Fruit fly (Drosophila melanogaster): Measurements from ENCODE around the gene CG7208.

Gene CG7208

DNA sequence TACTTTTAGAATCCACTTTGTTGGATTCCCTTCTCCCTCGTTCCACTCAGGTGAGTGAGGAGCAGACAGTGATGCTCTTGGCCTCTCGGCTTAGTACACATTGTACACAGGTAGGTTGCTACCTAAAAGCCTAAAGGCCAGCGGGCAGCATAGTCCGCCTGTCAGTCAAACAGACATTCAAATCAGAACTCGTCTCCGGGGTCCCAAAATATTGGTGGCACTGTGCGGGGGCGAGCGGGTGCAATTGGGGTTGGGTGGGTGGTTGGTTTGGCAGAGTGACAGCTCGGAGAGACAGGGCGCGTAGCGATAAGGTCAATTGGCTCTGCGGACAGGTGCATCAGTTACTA is 12.3 kb upstream of the CG7208 start:
- TF ChIP-seq CG9437 (GFP tag; optimal IDR thresholded peaks at IDR 0.05), result peak; percentile 64
- TF ChIP-seq CG8290 (GFP tag; optimal IDR thresholded peaks at IDR 0.05), result no peak
- peak in 1 of 2 experiments; percentile 44 for TF ChIP-seq CG8290 (tag; optimal IDR thresholded peaks at IDR 0.05)
- TF ChIP-seq CG9797 (GFP tag; optimal IDR thresholded peaks at IDR 0.05), result no peak
- TF ChIP-seq Med (GFP tag), result peak; percentile 48
- peak; percentile 44; the same call in 3 of the 4 replicates for TF ChIP-seq Gug (GFP tag; IDR thresholded peaks at IDR 0.05)
- no peak for TF ChIP-seq Dek (tag; optimal IDR thresholded peaks at IDR 0.05)
- no peak for TF ChIP-seq Mes4 (GFP tag; optimal IDR thresholded peaks at IDR 0.05)
- TF ChIP-seq Trl (optimal IDR thresholded peaks at IDR 0.05), result peak in 1 of 2 experiments; percentile 18
- no peak for TF ChIP-seq Trl (GFP tag; optimal IDR thresholded peaks at IDR 0.05)
- TF ChIP-seq slbo (GFP tag; IDR thresholded peaks at IDR 0.05), result no peak
- TF ChIP-seq Sin3A (optimal IDR thresholded peaks at IDR 0.05), result no peak
- TF ChIP-seq sr (GFP tag; IDR thresholded peaks at IDR 0.05), result no peak
- peak; percentile 65 for TF ChIP-seq CG12769 (tag; optimal IDR thresholded peaks at IDR 0.05)
- TF ChIP-seq Ets65A (GFP tag), result peak; percentile 19
- peak; percentile 4 for TF ChIP-seq HmgZ (tag; optimal IDR thresholded peaks at IDR 0.05)
- peak; percentile 55 for TF ChIP-seq Sry-β (GFP tag; optimal IDR thresholded peaks at IDR 0.05)

DNA sequence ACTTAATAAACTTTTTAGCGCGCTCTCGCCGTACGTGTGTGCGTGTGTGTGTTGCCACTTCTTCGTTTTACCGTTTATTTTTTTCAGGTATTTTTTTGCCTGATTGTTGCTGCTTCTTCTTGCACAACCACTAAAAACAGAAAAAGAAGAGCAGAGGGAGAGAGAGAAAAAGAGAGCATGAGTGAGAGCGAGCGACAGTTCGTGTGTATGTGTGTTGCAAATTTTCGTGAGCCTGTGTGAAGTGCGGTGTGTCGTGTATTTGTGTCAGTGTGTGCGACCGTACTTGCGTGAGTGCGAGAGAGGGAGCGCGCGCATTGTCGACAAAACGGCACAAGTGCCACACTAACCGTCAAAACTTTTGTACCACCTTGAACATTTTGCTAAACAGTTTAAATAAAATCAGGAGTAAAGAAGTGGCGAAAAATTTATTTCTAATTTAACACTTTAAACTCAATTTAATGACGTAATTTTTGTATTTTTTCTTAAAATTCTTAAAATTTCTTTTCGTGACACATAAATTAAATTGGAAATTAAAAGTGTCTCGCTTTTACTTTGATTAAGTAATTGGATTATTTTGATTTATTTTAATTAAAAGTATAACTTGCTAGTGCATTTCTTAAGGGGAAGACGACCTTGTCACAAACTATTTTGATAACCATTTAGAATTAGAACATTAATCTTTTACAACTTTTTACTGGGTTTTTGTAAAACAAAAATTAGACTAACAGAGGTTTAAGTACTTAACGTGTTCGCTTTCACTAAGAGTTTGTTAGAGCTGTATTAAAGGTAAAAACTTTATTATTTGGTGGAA is 11.7 kb upstream of the CG7208 start:
- TF ChIP-seq lab (GFP tag; optimal IDR thresholded peaks at IDR 0.05) (peak; percentile 48), Dp (GFP tag; optimal IDR thresholded peaks at IDR 0.05) (peak; percentile 16), Sox100B (GFP tag; optimal IDR thresholded peaks at IDR 0.05) (peak; percentile 73), pb (GFP tag; optimal IDR thresholded peaks at IDR 0.05) (no peak), al (GFP tag; IDR thresholded peaks at IDR 0.05) (no peak), Sry-β (GFP tag; optimal IDR thresholded peaks at IDR 0.05) (no peak), chn (GFP tag; optimal IDR thresholded peaks at IDR 0.05) (no peak), CG1233 (GFP tag; optimal IDR thresholded peaks at IDR 0.05) (peak; percentile 73), so (GFP tag; IDR thresholded peaks at IDR 0.05) (no peak), CG3281 (GFP tag; optimal IDR thresholded peaks at IDR 0.05) (peak; percentile 57), CG9817 (tag; optimal IDR thresholded peaks at IDR 0.05) (peak; percentile 50), CG6272 (GFP tag; IDR thresholded peaks at IDR 0.05) (peak; percentile 9; the same call in 1 of the 2 replicates), CG10147 (GFP tag; optimal IDR thresholded peaks at IDR 0.05) (peak; percentile 58), CG7987 (GFP tag; optimal IDR thresholded peaks at IDR 0.05) (peak; percentile 3), CG13287 (GFP tag; IDR thresholded peaks at IDR 0.05; ENCODE audit: partially characterized antibody) (no peak), CG3407 (GFP tag; optimal IDR thresholded peaks at IDR 0.05) (peak; percentile 26), crp (GFP tag; optimal IDR thresholded peaks at IDR 0.05) (no peak), gem (tag; optimal IDR thresholded peaks at IDR 0.05) (peak; percentile 79), Meics (GFP tag; optimal IDR thresholded peaks at IDR 0.05) (peak; percentile 80), B-H2 (GFP tag; optimal IDR thresholded peaks at IDR 0.05) (peak; percentile 7), PHDP (tag; optimal IDR thresholded peaks at IDR 0.05) (peak; percentile 58), CG4328 (GFP tag; optimal IDR thresholded peaks at IDR 0.05) (peak; percentile 37), CG15479 (GFP tag; optimal IDR thresholded peaks at IDR 0.05) (peak; percentile 97), slou (GFP tag; optimal IDR thresholded peaks at IDR 0.05) (no peak), sna (GFP tag; IDR thresholded peaks at IDR 0.05; ENCODE audit: partially characterized antibody) (no peak), ato (GFP tag; IDR thresholded peaks at IDR 0.05; ENCODE audit: partially characterized antibody) (no peak), zfh1 (GFP tag; IDR thresholded peaks at IDR 0.05) (no peak), HLHmδ (GFP tag; optimal IDR thresholded peaks at IDR 0.05) (peak; percentile 37), CG7357 (GFP tag; IDR thresholded peaks at IDR 0.05) (0 out of 3 replicates have a peak, but pooled peaks have one; percentile 14), CG8924 (tag; optimal IDR thresholded peaks at IDR 0.05) (peak; percentile 62), Pdp1 (GFP tag; optimal IDR thresholded peaks at IDR 0.05) (peak; percentile 28 to 88), CG15601 (tag; optimal IDR thresholded peaks at IDR 0.05) (peak; percentile 55), jumu (GFP tag; optimal IDR thresholded peaks at IDR 0.05) (peak; percentile 19)
